Worm (Caenorhabditis elegans) whole organism, L2 larva: ENCODE data around the gene rps-5.

Experiments used
- F13H6.1 ChIP-seq: sonication (generic microtip); optimal IDR thresholded peaks from 2 replicates; lab custom pipeline; 2016; ENCODE audit warnings: missing genetic modification characterization, missing compliant biosample characterization
- R02D3.7 ChIP-seq: fragments of 150-350 bp; optimal IDR thresholded peaks from 2 replicates; lab custom pipeline; 2014; ENCODE audit warnings: missing biosample characterization, missing genetic modification characterization
- Y55F3AM.14 ChIP-seq: fragments of 200-800 bp; sonication (Bioruptor generic); optimal IDR thresholded peaks from 2 replicates; lab custom pipeline; 2018; ENCODE audit warnings: mild to moderate bottlenecking, missing genetic modification characterization, missing compliant biosample characterization
- ZK546.5 ChIP-seq: sonication (generic microtip); optimal IDR thresholded peaks from 2 replicates; lab custom pipeline; 2017; ENCODE audit warnings: missing biosample characterization, missing genetic modification characterization
- aly-2 ChIP-seq: fragments of 150-350 bp; optimal IDR thresholded peaks from 2 replicates; lab custom pipeline; 2014; ENCODE audit warnings: missing biosample characterization, missing genetic modification characterization
- ama-1 ChIP-seq: fragments of 150-350 bp; optimal IDR thresholded peaks from 2 replicates; lab custom pipeline; 2018; ENCODE audit warnings: inconsistent platforms
- blmp-1 ChIP-seq: sonication (generic microtip); optimal IDR thresholded peaks from 2 replicates; lab custom pipeline; 2017; ENCODE audit warnings: missing genetic modification characterization, mild to moderate bottlenecking, missing compliant biosample characterization, antibody characterized with exemption, moderate library complexity; ENCODE audit not compliant: insufficient read depth
- crh-2 ChIP-seq: sonication (generic microtip); optimal IDR thresholded peaks from 2 replicates; lab custom pipeline; 2017; ENCODE audit warnings: missing biosample characterization, missing genetic modification characterization
- dmd-4 ChIP-seq: sonication (generic microtip); optimal IDR thresholded peaks from 2 replicates; lab custom pipeline; 2017; ENCODE audit warnings: missing biosample characterization, missing genetic modification characterization
- egl-27 ChIP-seq: sonication (generic microtip); optimal IDR thresholded peaks from 3 replicates; lab custom pipeline; 2017; ENCODE audit warnings: missing biosample characterization, missing genetic modification reagents, missing genetic modification characterization
- elt-1 ChIP-seq: fragments of 150-350 bp; optimal IDR thresholded peaks from 2 replicates; lab custom pipeline; 2014; ENCODE audit warnings: missing biosample characterization, missing genetic modification characterization
- elt-3 ChIP-seq: sonication (generic microtip); optimal IDR thresholded peaks from 2 replicates; lab custom pipeline; 2017; ENCODE audit warnings: missing biosample characterization, missing genetic modification characterization
- gmeb-1 ChIP-seq: fragments of 150-350 bp; optimal IDR thresholded peaks from 2 replicates; lab custom pipeline; 2014; ENCODE audit warnings: missing biosample characterization, missing genetic modification characterization
- lin-39 ChIP-seq: fragments of 150-350 bp; optimal IDR thresholded peaks from 2 replicates; lab custom pipeline; 2014; ENCODE audit warnings: missing biosample characterization, missing genetic modification reagents, missing genetic modification characterization
- lsy-2 ChIP-seq, 2 experiments: fragments of 150-350 bp in 1 of 2; sonication (generic microtip) in 1 of 2; optimal IDR thresholded peaks; 2 replicates each; lab custom pipeline; 2014 to 2017; ENCODE audit warnings: missing biosample characterization in 2 of 2, missing genetic modification characterization in 2 of 2
- mbf-1 ChIP-seq: sonication (generic microtip); optimal IDR thresholded peaks from 2 replicates; lab custom pipeline; 2017; ENCODE audit warnings: missing biosample characterization, missing genetic modification characterization
- nhr-10 ChIP-seq: sonication (generic microtip); optimal IDR thresholded peaks from 2 replicates; lab custom pipeline; 2017; ENCODE audit warnings: missing biosample characterization, missing genetic modification characterization
- nhr-12 ChIP-seq: fragments of 150-350 bp; optimal IDR thresholded peaks from 2 replicates; lab custom pipeline; 2014; ENCODE audit warnings: missing biosample characterization, missing genetic modification characterization
- nhr-129 ChIP-seq: fragments of 150-350 bp; optimal IDR thresholded peaks from 2 replicates; lab custom pipeline; 2014; ENCODE audit warnings: missing biosample characterization, missing genetic modification characterization
- nhr-23 ChIP-seq: fragments of 150-350 bp; optimal IDR thresholded peaks from 2 replicates; lab custom pipeline; 2014; ENCODE audit warnings: missing biosample characterization, missing genetic modification reagents, missing genetic modification characterization
- nhr-237 ChIP-seq: fragments of 150-350 bp; optimal IDR thresholded peaks from 2 replicates; lab custom pipeline; 2014; ENCODE audit warnings: missing biosample characterization, missing genetic modification characterization
- nhr-25 ChIP-seq: fragments of 150-350 bp; sonication (generic microtip); optimal IDR thresholded peaks from 3 replicates; lab custom pipeline; 2014; ENCODE audit warnings: missing biosample characterization, missing genetic modification characterization
- nhr-77 ChIP-seq: fragments of 150-350 bp; optimal IDR thresholded peaks from 2 replicates; lab custom pipeline; 2014; ENCODE audit warnings: missing biosample characterization, missing genetic modification characterization
- skn-1 ChIP-seq: sonication (generic microtip); optimal IDR thresholded peaks from 2 replicates; lab custom pipeline; 2017; ENCODE audit warnings: missing biosample characterization, missing genetic modification characterization
- sma-3 ChIP-seq: sonication (generic microtip); optimal IDR thresholded peaks from 2 replicates; lab custom pipeline; 2016; ENCODE audit warnings: missing genetic modification reagents, missing genetic modification characterization, missing compliant biosample characterization
- sma-9 ChIP-seq, 2 experiments: fragments of 150-350 bp in 1 of 2; sonication (generic microtip) in 1 of 2; optimal IDR thresholded peaks; 2 replicates each; lab custom pipeline; 2014 to 2016; ENCODE audit warnings: missing genetic modification characterization in 2 of 2, mild to moderate bottlenecking in 1 of 2, missing biosample characterization in 1 of 2, missing compliant biosample characterization in 1 of 2, missing genetic modification reagents in 1 of 2, moderate library complexity in 1 of 2
- snpc-4 ChIP-seq: fragments of 150-350 bp; optimal IDR thresholded peaks from 2 replicates; lab custom pipeline; 2014; ENCODE audit warnings: missing biosample characterization, missing genetic modification characterization
- unc-39 ChIP-seq: fragments of 150-350 bp; optimal IDR thresholded peaks from 2 replicates; lab custom pipeline; 2014; ENCODE audit warnings: missing biosample characterization, missing genetic modification characterization
- unc-55 ChIP-seq: fragments of 150-350 bp; sonication (generic microtip); optimal IDR thresholded peaks from 3 replicates; lab custom pipeline; 2014; ENCODE audit warnings: missing biosample characterization, missing genetic modification reagents, missing genetic modification characterization
- unc-62 ChIP-seq: fragments of 150-350 bp; optimal IDR thresholded peaks from 2 replicates; lab custom pipeline; 2014; ENCODE audit warnings: missing biosample characterization, missing genetic modification reagents, missing genetic modification characterization
- zag-1 ChIP-seq: fragments of 150-350 bp; optimal IDR thresholded peaks from 2 replicates; lab custom pipeline; 2014; ENCODE audit warnings: missing biosample characterization, missing genetic modification characterization
- ztf-4 ChIP-seq: fragments of 150-350 bp; optimal IDR thresholded peaks from 2 replicates; lab custom pipeline; 2014; ENCODE audit warnings: missing biosample characterization, missing genetic modification characterization

The rps-5 gene

ce11 chrIV:11111898-11112297, 1.1 kb upstream of the rps-5 start:
- TF ChIP-seq lsy-2 (tag; optimal IDR thresholded peaks at IDR 0.05; lab: Kevin White, UChicago) = peak in 1 of 2 experiments; percentile 21
- TF ChIP-seq ama-1 (lab: Kevin White, UChicago) = no peak
- no peak for TF ChIP-seq ZK546.5
- no peak for TF ChIP-seq dmd-4 (tag; lab: Kevin White, UChicago)
- no peak for TF ChIP-seq F13H6.1 (tag; lab: Kevin White, UChicago)
- no peak for TF ChIP-seq zag-1 (tag; lab: Kevin White, UChicago)
- peak; percentile 44 for TF ChIP-seq nhr-129 (tag; lab: Kevin White, UChicago)
- TF ChIP-seq crh-2 (tag; lab: Kevin White, UChicago) = peak; percentile 49
- TF ChIP-seq gmeb-1 (tag; lab: Kevin White, UChicago) = no peak
- TF ChIP-seq unc-62 = no peak

ce11 chrIV:11109771-11110170, 1.1 kb downstream of the rps-5 start, which contains the start of gene pigk-1:
TSS of gene pigk-1 (minus strand) at chrIV:11110018.
- TF ChIP-seq lsy-2 (tag; optimal IDR thresholded peaks at IDR 0.05; lab: Kevin White, UChicago) = peak in 1 of 2 experiments; percentile 7
- no peak for TF ChIP-seq unc-39 (tag; lab: Kevin White, UChicago)

ce11 chrIV:11105724-11106123, 5.1 kb downstream of the rps-5 start, which contains the start of gene srlf-24:
TSS of gene srlf-24 (minus strand) at chrIV:11105824.
- TF ChIP-seq nhr-25 = no peak
- no peak for TF ChIP-seq egl-27 (tag; lab: Kevin White, UChicago)
- TF ChIP-seq lin-39 (tag; lab: Kevin White, UChicago) = no peak
- no peak for TF ChIP-seq nhr-237 (tag; lab: Kevin White, UChicago)
- TF ChIP-seq nhr-23 = no peak
- no peak for TF ChIP-seq sma-9 (GFP tag; optimal IDR thresholded peaks at IDR 0.05; lab: Kevin White, UChicago)
- TF ChIP-seq sma-9 (tag; optimal IDR thresholded peaks at IDR 0.05; lab: Kevin White, UChicago) = no peak
- TF ChIP-seq nhr-12 (tag; lab: Kevin White, UChicago) = no peak
- TF ChIP-seq elt-1 = no peak
- no peak for TF ChIP-seq ZK546.5

ce11 chrIV:11103501-11103900, 7.3 kb downstream of the rps-5 start:
- TF ChIP-seq ztf-4 (tag; lab: Kevin White, UChicago) (no peak), skn-1 (tag; lab: Kevin White, UChicago) (no peak), elt-1 (no peak), aly-2 (tag; lab: Kevin White, UChicago) (no peak), blmp-1 (tag; lab: Kevin White, UChicago) (no peak), Y55F3AM.14 (GFP tag; lab: Kevin White, UChicago) (no peak), sma-3 (GFP tag; lab: Kevin White, UChicago) (no peak), mbf-1 (tag; lab: Kevin White, UChicago) (no peak), R02D3.7 (tag; lab: Kevin White, UChicago) (no peak), lin-39 (tag; lab: Kevin White, UChicago) (no peak), unc-55 (GFP tag; lab: Kevin White, UChicago) (no peak), nhr-77 (tag; lab: Kevin White, UChicago) (no peak), elt-3 (tag; lab: Kevin White, UChicago) (no peak)

- TF ChIP-seq snpc-4 (tag; lab: Kevin White, UChicago) = no peak
Observed at ce11 chrIV:11102608-11103007, 8.2 kb downstream of the rps-5 start, which contains the start of gene srlf-17. TSS of gene srlf-17 (minus strand) at chrIV:11102708.

ce11 chrIV:11101383-11101782, 9.5 kb downstream of the rps-5 start, which contains the start of gene srlf-18:
TSS of gene srlf-18 (minus strand) at chrIV:11101483.
- TF ChIP-seq nhr-10 (tag; lab: Kevin White, UChicago) = no peak
